Fruit fly (Drosophila melanogaster) whole organism, embryonic: ENCODE data around the gene Nepl3.

Source experiments
- CG7372 ChIP-seq: fragments of 200-800 bp; sonication (Bioruptor generic); IDR thresholded peaks from 2 replicates; pipeline ENCODE4 v1.3.6; 2022; ENCODE audit warnings: missing biosample characterization, missing genetic modification characterization
- Nf-YB ChIP-seq: fragments of 200-800 bp; sonication (Bioruptor generic); optimal IDR thresholded peaks from 3 replicates; lab custom pipeline; 2019; ENCODE audit warnings: missing biosample characterization, mild to moderate bottlenecking, missing genetic modification characterization, moderate library complexity
- Vsx1 ChIP-seq: fragments of 200-800 bp; sonication (Bioruptor generic); optimal IDR thresholded peaks from 2 replicates; lab custom pipeline; 2017; ENCODE audit warnings: missing biosample characterization, mild to moderate bottlenecking, missing genetic modification characterization, missing genetic modification reagents
- mirr ChIP-seq: fragments of 200-800 bp; sonication (Bioruptor generic); optimal IDR thresholded peaks from 3 replicates; lab custom pipeline; 2018; ENCODE audit warnings: missing biosample characterization, mild to moderate bottlenecking, missing genetic modification characterization

DNA sequence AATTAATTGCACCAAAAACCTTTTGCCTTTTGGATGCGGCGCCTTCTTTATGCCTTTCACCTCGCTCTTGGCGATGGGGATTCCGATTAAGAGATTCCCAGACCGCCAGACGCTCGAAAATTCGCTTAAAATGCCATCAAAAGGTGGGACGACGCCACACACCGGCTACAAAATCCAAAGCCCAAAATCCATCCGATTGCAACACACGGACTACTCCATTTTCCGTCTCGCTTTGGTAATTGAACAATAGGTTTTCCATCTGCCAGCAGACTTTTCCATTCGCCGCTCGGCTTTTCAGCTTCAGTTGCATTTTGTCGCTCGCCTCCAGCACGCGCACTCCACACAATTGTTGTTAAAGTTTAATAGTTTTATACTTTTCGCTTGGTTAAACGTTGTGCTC is 2.5 kb upstream of the Nepl3 start, which contains the start of gene qtc:
- TF ChIP-seq CG7372 (GFP tag; lab: Robert Waterston, UW) = no peak
- TF ChIP-seq mirr (GFP tag; lab: Kevin White, UChicago) = no peak
- no peak for TF ChIP-seq Vsx1 (GFP tag; lab: Kevin White, UChicago)
- TF ChIP-seq Nf-YB (GFP tag; lab: Kevin White, UChicago) = no peak
